Worm (Caenorhabditis elegans) whole organism, L4 larva: ENCODE measurements around the gene cpf-2.

ENCODE experiments used
- F44E2.7 ChIP-seq: fragments of 200-800 bp; sonication (Bioruptor generic); IDR thresholded peaks from 2 replicates; pipeline ENCODE4 v2.1.2; 2022; ENCODE audit warnings: missing genetic modification characterization, missing compliant biosample characterization
- R02D3.7 ChIP-seq: fragments of 150-350 bp; sonication (generic microtip); optimal IDR thresholded peaks from 3 replicates; lab custom pipeline; 2014; ENCODE audit warnings: missing biosample characterization, missing genetic modification characterization
- Y5F2A.4 ChIP-seq: fragments of 200-800 bp; sonication (Bioruptor generic); optimal IDR thresholded peaks from 2 replicates; lab custom pipeline; 2018; ENCODE audit warnings: mild to moderate bottlenecking, missing genetic modification characterization, missing compliant biosample characterization
- Y75B8A.6 ChIP-seq: fragments of 200-800 bp; sonication (Bioruptor generic); IDR thresholded peaks from 2 replicates; pipeline ENCODE4 v1.3.6; 2022; ENCODE audit warnings: missing genetic modification reagents, missing genetic modification characterization, missing compliant biosample characterization
- ZK337.2 ChIP-seq: fragments of 200-800 bp; sonication (Bioruptor generic); IDR thresholded peaks from 2 replicates; pipeline ENCODE4 v1.3.6; 2022; ENCODE audit warnings: missing genetic modification reagents, missing genetic modification characterization, missing compliant biosample characterization
- ceh-20 ChIP-seq: fragments of 200-800 bp; sonication (Bioruptor generic); IDR thresholded peaks from 2 replicates; pipeline ENCODE4 v1.3.6; 2022; ENCODE audit warnings: missing genetic modification reagents, missing genetic modification characterization, missing compliant biosample characterization
- ceh-32 ChIP-seq: sonication (generic microtip); optimal IDR thresholded peaks from 2 replicates; lab custom pipeline; 2016; ENCODE audit warnings: mild to moderate bottlenecking, missing genetic modification characterization, missing compliant biosample characterization; ENCODE audit not compliant: poor library complexity
- ceh-62 ChIP-seq: sonication (generic microtip); optimal IDR thresholded peaks from 2 replicates; lab custom pipeline; 2017; ENCODE audit warnings: missing biosample characterization, missing genetic modification characterization
- daf-12 ChIP-seq: fragments of 150-350 bp; optimal IDR thresholded peaks from 2 replicates; lab custom pipeline; 2014; ENCODE audit warnings: missing biosample characterization, missing genetic modification reagents, missing genetic modification characterization
- daf-16 ChIP-seq, 3 experiments: sonication (generic microtip); optimal IDR thresholded peaks; 2 replicates each; lab custom pipeline; 2016 to 2017; ENCODE audit warnings: missing genetic modification characterization in 3 of 3, missing genetic modification reagents in 3 of 3, mild to moderate bottlenecking in 2 of 3, missing compliant biosample characterization in 2 of 3, missing biosample characterization in 1 of 3, moderate library complexity in 1 of 3
- dmd-6 ChIP-seq: fragments of 200-800 bp; sonication (Bioruptor generic); IDR thresholded peaks from 2 replicates; pipeline ENCODE4 v1.3.6; 2022; ENCODE audit warnings: missing genetic modification reagents, missing genetic modification characterization, missing compliant biosample characterization
- dmd-8 ChIP-seq: fragments of 200-800 bp; sonication (Bioruptor generic); IDR thresholded peaks from 2 replicates; pipeline ENCODE4 v1.3.6; 2022; ENCODE audit warnings: missing genetic modification characterization, missing compliant biosample characterization
- dmd-9 ChIP-seq: fragments of 200-800 bp; sonication (Bioruptor generic); IDR thresholded peaks from 2 replicates; pipeline ENCODE4 v1.3.6; 2022; ENCODE audit warnings: missing genetic modification reagents, missing genetic modification characterization, missing compliant biosample characterization
- dve-1 ChIP-seq: sonication (generic microtip); optimal IDR thresholded peaks from 2 replicates; lab custom pipeline; 2017; ENCODE audit warnings: antibody characterized with exemption, mild to moderate bottlenecking, missing genetic modification characterization, missing compliant biosample characterization; ENCODE audit not compliant: insufficient read depth
- egl-43 ChIP-seq: fragments of 200-800 bp; sonication (Bioruptor generic); IDR thresholded peaks from 2 replicates; pipeline ENCODE4 v1.3.6; 2022; ENCODE audit warnings: missing genetic modification reagents, missing genetic modification characterization, missing compliant biosample characterization
- hlh-11 ChIP-seq: fragments of 200-800 bp; sonication (Bioruptor generic); optimal IDR thresholded peaks from 2 replicates; lab custom pipeline; 2018; ENCODE audit warnings: mild to moderate bottlenecking, missing genetic modification characterization, missing compliant biosample characterization
- lin-15B ChIP-seq: fragments of 150-350 bp; sonication (generic microtip); optimal IDR thresholded peaks from 3 replicates; lab custom pipeline; 2014; ENCODE audit warnings: missing biosample characterization, missing genetic modification characterization
- lin-38 ChIP-seq: fragments of 200-800 bp; sonication (Bioruptor generic); IDR thresholded peaks from 2 replicates; pipeline ENCODE4 v1.3.6; 2022; ENCODE audit warnings: missing genetic modification reagents, missing genetic modification characterization, missing compliant biosample characterization
- mdl-1 ChIP-seq, 2 experiments: fragments of 150-350 bp in 1 of 2; sonication (generic microtip) in 1 of 2; optimal IDR thresholded peaks; 2 replicates each; lab custom pipeline; 2014 to 2017; ENCODE audit warnings: missing biosample characterization in 2 of 2, missing genetic modification characterization in 2 of 2
- mep-1 ChIP-seq: fragments of 150-350 bp; sonication (generic microtip); optimal IDR thresholded peaks from 3 replicates; lab custom pipeline; 2014; ENCODE audit warnings: missing biosample characterization, missing genetic modification characterization
- mes-2 ChIP-seq: sonication (generic microtip); optimal IDR thresholded peaks from 2 replicates; lab custom pipeline; 2016; ENCODE audit warnings: missing genotype, mild to moderate bottlenecking, missing genetic modification characterization, missing compliant biosample characterization; ENCODE audit not compliant: poor library complexity, severe bottlenecking
- mxl-2 ChIP-seq: fragments of 200-800 bp; sonication (Bioruptor generic); conservative IDR thresholded peaks from 2 replicates; pipeline ENCODE4 v1.3.6; 2022; ENCODE audit warnings: missing genetic modification reagents, missing genetic modification characterization, missing compliant biosample characterization
- nhr-41 ChIP-seq: fragments of 200-800 bp; sonication (Bioruptor generic); IDR thresholded peaks from 2 replicates; pipeline ENCODE4 v1.3.6; 2022; ENCODE audit warnings: missing genetic modification reagents, missing genetic modification characterization, missing compliant biosample characterization
- nhr-6 ChIP-seq: fragments of 150-350 bp; optimal IDR thresholded peaks from 2 replicates; lab custom pipeline; 2014; ENCODE audit warnings: missing biosample characterization, missing genetic modification characterization
- nhr-76 ChIP-seq: fragments of 150-350 bp; optimal IDR thresholded peaks from 2 replicates; lab custom pipeline; 2014; ENCODE audit warnings: missing biosample characterization, missing genetic modification characterization
- php-3 ChIP-seq: fragments of 200-800 bp; sonication (Bioruptor generic); IDR thresholded peaks from 2 replicates; pipeline ENCODE4 v1.3.6; 2022; ENCODE audit warnings: missing genetic modification reagents, missing genetic modification characterization, missing compliant biosample characterization
- pqm-1 ChIP-seq: sonication (generic microtip); optimal IDR thresholded peaks from 2 replicates; lab custom pipeline; 2017; ENCODE audit warnings: missing biosample characterization, missing genetic modification characterization
- saeg-2 ChIP-seq: fragments of 200-800 bp; sonication (Bioruptor generic); IDR thresholded peaks from 2 replicates; pipeline ENCODE4 v1.3.6; 2022; ENCODE audit warnings: missing genetic modification reagents, missing genetic modification characterization, missing compliant biosample characterization
- set-16 ChIP-seq: fragments of 200-800 bp; sonication (Bioruptor generic); IDR thresholded peaks from 2 replicates; pipeline ENCODE4 v1.3.6; 2022; ENCODE audit warnings: missing genetic modification reagents, missing genetic modification characterization, missing compliant biosample characterization
- skn-1 ChIP-seq: fragments of 150-350 bp; optimal IDR thresholded peaks from 2 replicates; lab custom pipeline; 2014; ENCODE audit warnings: missing biosample characterization, missing genetic modification characterization
- snpc-1.2 ChIP-seq: fragments of 200-800 bp; sonication (Bioruptor generic); IDR thresholded peaks from 2 replicates; pipeline ENCODE4 v1.3.6; 2022; ENCODE audit warnings: missing genetic modification reagents, missing genetic modification characterization, missing compliant biosample characterization
- spr-1 ChIP-seq: sonication (generic microtip); optimal IDR thresholded peaks from 2 replicates; lab custom pipeline; 2016; ENCODE audit warnings: mild to moderate bottlenecking, missing genetic modification characterization, missing compliant biosample characterization
- tra-1 ChIP-seq: fragments of 200-800 bp; sonication (Bioruptor generic); IDR thresholded peaks from 2 replicates; pipeline ENCODE4 v1.3.6; 2022; ENCODE audit warnings: missing genetic modification reagents, missing genetic modification characterization, missing compliant biosample characterization
- unc-62 ChIP-seq, 3 experiments: fragments of 150-350 bp in 1 of 3; sonication (generic microtip); optimal IDR thresholded peaks in 2 of 3; peaks in 1 of 3; 1 replicate in 1 of 3; 2 replicates in 2 of 3; lab custom pipeline; 2014 to 2017; ENCODE audit warnings: missing biosample characterization in 3 of 3, missing genetic modification characterization in 3 of 3, missing genetic modification reagents in 3 of 3, missing genotype in 1 of 3
- zfp-2 ChIP-seq: sonication (generic microtip); optimal IDR thresholded peaks from 2 replicates; lab custom pipeline; 2016; ENCODE audit warnings: mild to moderate bottlenecking, missing genetic modification characterization, missing compliant biosample characterization

The cpf-2 gene

DNA sequence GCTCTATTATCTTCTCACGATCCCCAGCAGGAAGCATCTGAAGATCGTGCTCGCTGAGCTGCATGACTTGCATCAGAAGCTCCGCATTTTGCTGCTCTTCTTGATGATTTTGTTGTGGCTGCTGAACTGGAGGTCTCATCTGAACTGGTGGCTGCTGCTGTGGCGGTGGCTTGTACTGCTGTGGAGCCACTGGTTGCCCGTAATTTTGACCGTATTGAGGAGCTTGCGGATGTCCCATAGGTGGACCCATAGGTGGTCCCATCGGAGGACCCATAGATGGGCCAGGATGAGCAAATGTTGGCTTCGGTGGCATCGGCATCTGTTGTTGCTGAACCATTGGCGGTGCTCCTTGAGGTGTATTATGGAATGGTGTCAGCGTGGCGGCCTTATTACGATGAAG lies 1.6 kb downstream of the cpf-2 start:
- TF ChIP-seq dmd-9 (GFP tag; lab: Robert Waterston, UW) (no peak), php-3 (GFP tag; lab: Robert Waterston, UW) (0 out of 2 replicates have a peak, but pooled peaks have one; percentile 8), nhr-76 (tag; lab: Kevin White, UChicago) (no peak), set-16 (GFP tag; lab: Robert Waterston, UW) (peak; percentile 57), unc-62 (GFP tag; optimal IDR thresholded peaks at IDR 0.05 in 1 of 2; lab: Kevin White, UChicago) (peak in 1 of 2 experiments; percentile 28), unc-62 (tag; optimal IDR thresholded peaks at IDR 0.05; lab: Kevin White, UChicago) (no peak), mdl-1 (tag; optimal IDR thresholded peaks at IDR 0.05; lab: Kevin White, UChicago) (no peak), mxl-2 (GFP tag; lab: Robert Waterston, UW) (no peak), zfp-2 (no peak), ZK337.2 (no peak)

DNA sequence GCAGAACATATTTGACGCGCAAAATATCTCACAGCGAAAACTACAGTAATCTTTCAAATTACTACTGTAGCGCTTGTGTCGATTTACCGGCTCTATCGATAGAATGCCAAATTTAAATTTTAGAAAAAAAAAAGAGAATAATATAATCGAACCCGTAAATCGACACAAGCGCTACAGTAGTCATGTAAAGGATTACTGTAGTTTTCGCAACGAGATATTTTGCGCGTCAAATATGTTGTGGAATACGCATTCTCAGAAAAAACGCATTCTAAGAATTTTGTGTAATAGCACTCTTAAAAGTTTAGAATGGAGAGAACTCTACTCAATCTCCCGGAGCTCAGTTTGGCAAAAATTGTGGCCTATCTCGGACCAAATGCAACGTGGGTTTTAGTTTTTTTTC lies 3.1 kb downstream of the cpf-2 start, which contains the start of gene F56A8.5:
TSS of gene F56A8.5 (plus strand) at position 301 of the 400 bp plus-strand sequence.
- no peak for TF ChIP-seq pqm-1 (tag; lab: Kevin White, UChicago)
- no peak for TF ChIP-seq ceh-32 (tag; lab: Kevin White, UChicago)
- TF ChIP-seq ceh-62 (tag; lab: Kevin White, UChicago) = no peak
- TF ChIP-seq lin-15B = no peak
- TF ChIP-seq hlh-11 (tag; lab: Kevin White, UChicago) = no peak

DNA sequence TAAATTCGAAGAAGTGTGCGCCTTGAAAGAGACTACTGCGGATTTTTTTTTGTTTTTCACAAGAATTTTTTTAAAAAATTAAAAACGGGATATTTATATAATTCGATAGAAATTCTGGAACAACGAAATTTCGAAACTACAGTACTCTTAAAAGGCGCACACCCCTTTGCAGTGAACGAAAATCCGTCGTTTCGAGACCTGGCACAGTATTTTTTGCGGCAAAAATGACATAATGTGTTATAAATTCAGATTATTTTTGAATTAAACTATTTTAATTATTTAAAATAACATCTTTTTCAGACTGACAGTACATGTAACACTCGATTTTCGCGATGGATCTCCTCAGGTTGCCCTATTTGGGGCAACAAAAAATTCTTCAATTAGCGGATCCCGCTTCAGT lies 5.7 kb downstream of the cpf-2 start, which contains the start of gene F56A8.4:
TSS of gene F56A8.4 (plus strand) at position 301 of the 400 bp plus-strand sequence.
- TF ChIP-seq spr-1 (tag; lab: Kevin White, UChicago) (no peak), set-16 (GFP tag; lab: Robert Waterston, UW) (no peak), nhr-6 (tag; lab: Kevin White, UChicago) (no peak), Y5F2A.4 (GFP tag; lab: Kevin White, UChicago) (no peak), Y75B8A.6 (GFP tag; lab: Robert Waterston, UW) (no peak), dmd-6 (GFP tag; lab: Robert Waterston, UW) (no peak), daf-12 (tag; lab: Kevin White, UChicago) (no peak), snpc-1.2 (GFP tag; lab: Robert Waterston, UW) (no peak), R02D3.7 (tag; lab: Kevin White, UChicago) (no peak), tra-1 (GFP tag; lab: Robert Waterston, UW) (no peak), mes-2 (tag; lab: Kevin White, UChicago) (no peak), saeg-2 (no peak), lin-38 (GFP tag; lab: Robert Waterston, UW) (no peak), nhr-76 (tag; lab: Kevin White, UChicago) (no peak), dmd-8 (GFP tag; lab: Robert Waterston, UW) (no peak), skn-1 (tag; lab: Kevin White, UChicago) (no peak), ceh-20 (GFP tag; lab: Robert Waterston, UW) (no peak), dve-1 (tag; lab: Kevin White, UChicago) (no peak), F44E2.7 (GFP tag; lab: Robert Waterston, UW) (no peak), lin-15B (no peak)

DNA sequence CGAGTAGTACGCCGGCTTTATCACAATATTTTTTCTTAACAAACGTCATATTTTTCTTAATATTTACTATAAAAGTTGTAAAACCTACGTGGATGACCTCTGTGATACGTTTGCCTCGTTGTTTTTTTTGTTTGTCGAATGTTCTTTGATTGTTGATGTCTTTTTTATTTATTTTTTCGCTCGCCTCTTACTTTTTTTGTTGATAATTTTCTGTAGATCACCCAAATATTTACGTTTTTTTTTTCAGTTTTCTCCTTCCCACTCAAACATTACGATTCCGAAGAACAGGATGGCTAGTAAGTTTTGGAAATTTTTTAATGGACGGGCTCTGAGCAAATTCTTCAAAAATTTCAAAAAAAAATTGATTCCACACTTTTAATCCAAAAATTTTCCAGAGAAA lies 8.3 kb downstream of the cpf-2 start:
- 0 out of 2 replicates have a peak, but pooled peaks have one; percentile 20 for TF ChIP-seq lin-38 (GFP tag; lab: Robert Waterston, UW)
- TF ChIP-seq lin-15B = no peak
- TF ChIP-seq Y75B8A.6 (GFP tag; lab: Robert Waterston, UW) = no peak
- TF ChIP-seq daf-16 (GFP tag; optimal IDR thresholded peaks at IDR 0.05; lab: Kevin White, UChicago) = peak in 1 of 2 experiments; percentile 2
- TF ChIP-seq daf-16 (tag; optimal IDR thresholded peaks at IDR 0.05; lab: Kevin White, UChicago) = peak; percentile 40
- TF ChIP-seq dve-1 (tag; lab: Kevin White, UChicago) = no peak
- TF ChIP-seq nhr-41 (GFP tag; lab: Robert Waterston, UW) = no peak
- no peak for TF ChIP-seq dmd-9 (GFP tag; lab: Robert Waterston, UW)
- TF ChIP-seq mep-1 (tag; lab: Kevin White, UChicago) = no peak
- no peak for TF ChIP-seq egl-43 (GFP tag; lab: Robert Waterston, UW)
